Fruit fly (Drosophila melanogaster) whole organism, embryonic: Measurements from ENCODE around the gene CecA1.

Source experiments
- Awh ChIP-seq: fragments of 200-800 bp; sonication (Bioruptor generic); IDR thresholded peaks from 2 replicates; pipeline ENCODE4, ENCODE4 v1.3.6; 2022; ENCODE audit warnings: missing biosample characterization, missing genetic modification characterization
- CG1024 ChIP-seq: fragments of 200-800 bp; sonication (Bioruptor generic); IDR thresholded peaks from 2 replicates; pipeline ENCODE4 v1.3.6; 2022; ENCODE audit warnings: missing biosample characterization, missing genetic modification characterization
- CG11504 ChIP-seq: fragments of 200-800 bp; sonication (Bioruptor generic); optimal IDR thresholded peaks from 3 replicates; lab custom pipeline; 2019; ENCODE audit warnings: missing biosample characterization, mild to moderate bottlenecking, missing genetic modification characterization, moderate library complexity
- CG12219 ChIP-seq: fragments of 200-800 bp; sonication (Bioruptor generic); optimal IDR thresholded peaks from 3 replicates; lab custom pipeline; 2018; ENCODE audit warnings: missing biosample characterization, mild to moderate bottlenecking, missing genetic modification characterization
- CG12391 ChIP-seq: fragments of 200-800 bp; sonication (Bioruptor generic); optimal IDR thresholded peaks from 3 replicates; lab custom pipeline; 2018; ENCODE audit warnings: missing biosample characterization, mild to moderate bottlenecking, missing genetic modification characterization, moderate library complexity
- CG14050 ChIP-seq: fragments of 200-800 bp; sonication (Bioruptor generic); IDR thresholded peaks from 3 replicates; pipeline ENCODE4 v1.3.6; 2022; ENCODE audit warnings: missing biosample characterization, missing genetic modification characterization
- CG14710 ChIP-seq: fragments of 200-800 bp; sonication (Bioruptor generic); optimal IDR thresholded peaks from 3 replicates; lab custom pipeline; 2019; ENCODE audit warnings: missing biosample characterization, mild to moderate bottlenecking, missing genetic modification characterization, moderate library complexity
- CG1603 ChIP-seq: fragments of 200-800 bp; sonication (Bioruptor generic); optimal IDR thresholded peaks from 2 replicates; lab custom pipeline; 2019; ENCODE audit warnings: missing biosample characterization, mild to moderate bottlenecking, missing genetic modification characterization, moderate library complexity
- CG17568 ChIP-seq: fragments of 200-800 bp; sonication (Bioruptor generic); optimal IDR thresholded peaks from 2 replicates; lab custom pipeline; 2018; ENCODE audit warnings: missing biosample characterization, mild to moderate bottlenecking, missing genetic modification characterization, moderate library complexity
- CG2712 ChIP-seq: fragments of 200-800 bp; optimal IDR thresholded peaks from 3 replicates; lab custom pipeline; 2019; ENCODE audit warnings: missing biosample characterization, mild to moderate bottlenecking, missing genetic modification characterization, moderate library complexity
- CG2875 ChIP-seq: fragments of 200-800 bp; sonication (Bioruptor generic); optimal IDR thresholded peaks from 2 replicates; lab custom pipeline; 2017; ENCODE audit warnings: missing biosample characterization, mild to moderate bottlenecking, missing genetic modification characterization, missing genetic modification reagents
- CG31365 ChIP-seq: fragments of 200-800 bp; sonication (Bioruptor generic); optimal IDR thresholded peaks from 2 replicates; lab custom pipeline; 2018; ENCODE audit warnings: missing biosample characterization, mild to moderate bottlenecking, missing genetic modification characterization
- CG33557 ChIP-seq: fragments of 200-800 bp; sonication (Bioruptor generic); optimal IDR thresholded peaks from 2 replicates; lab custom pipeline; 2019; ENCODE audit warnings: missing biosample characterization, mild to moderate bottlenecking, missing genetic modification characterization, moderate library complexity
- CG6254 ChIP-seq: fragments of 200-800 bp; sonication (Bioruptor generic); optimal IDR thresholded peaks from 3 replicates; lab custom pipeline; 2017; ENCODE audit warnings: mild to moderate bottlenecking, missing biosample characterization, missing genetic modification reagents, missing genetic modification characterization
- CG6689 ChIP-seq: fragments of 200-800 bp; sonication (Bioruptor generic); IDR thresholded peaks from 2 replicates; pipeline ENCODE4 v1.3.6; 2022; ENCODE audit warnings: missing biosample characterization, missing genetic modification characterization
- Drgx ChIP-seq: fragments of 200-800 bp; sonication (Bioruptor generic); IDR thresholded peaks from 2 replicates; pipeline ENCODE4 v1.3.6; 2022; ENCODE audit warnings: missing biosample characterization, missing genetic modification characterization
- HLH4C ChIP-seq: fragments of 200-800 bp; sonication (Bioruptor generic); IDR thresholded peaks from 3 replicates; pipeline ENCODE4 v1.3.6; 2022; ENCODE audit warnings: missing biosample characterization, missing genetic modification characterization; ENCODE audit not compliant: partially characterized antibody
- HLH54F ChIP-seq: fragments of 200-800 bp; sonication (Bioruptor generic); optimal IDR thresholded peaks from 3 replicates; lab custom pipeline; 2016; ENCODE audit warnings: missing biosample characterization, missing genetic modification characterization
- Rx ChIP-seq: fragments of 200-800 bp; sonication (Bioruptor generic); IDR thresholded peaks from 2 replicates; pipeline ENCODE4 v1.3.6; 2022; ENCODE audit warnings: missing biosample characterization, missing genetic modification characterization
- Scr ChIP-seq: fragments of 200-800 bp; sonication (Bioruptor generic); IDR thresholded peaks from 2 replicates; pipeline ENCODE4 v1.3.6; 2022; ENCODE audit warnings: missing biosample characterization, missing genetic modification characterization; ENCODE audit not compliant: partially characterized antibody
- Xrp1 ChIP-seq: fragments of 200-800 bp; sonication (Bioruptor generic); IDR thresholded peaks from 2 replicates; pipeline ENCODE4 v1.3.6; 2022; ENCODE audit warnings: missing biosample characterization, missing genetic modification characterization
- ara ChIP-seq: fragments of 200-800 bp; sonication (Bioruptor generic); IDR thresholded peaks from 2 replicates; pipeline ENCODE4 v1.3.6; 2022; ENCODE audit warnings: missing biosample characterization, missing genetic modification characterization
- bowl ChIP-seq: fragments of 200-800 bp; sonication (Bioruptor generic); IDR thresholded peaks from 2 replicates; pipeline ENCODE4 v1.3.6; 2022; ENCODE audit warnings: missing biosample characterization, missing genetic modification characterization
- bsh ChIP-seq, 2 experiments: fragments of 200-800 bp; sonication (Bioruptor generic); optimal IDR thresholded peaks; 2 replicates each; lab custom pipeline; 2017 to 2018; ENCODE audit warnings: mild to moderate bottlenecking in 2 of 2, missing biosample characterization in 2 of 2, missing genetic modification characterization in 2 of 2, moderate library complexity in 1 of 2
- ci ChIP-seq: fragments of 200-800 bp; sonication (Bioruptor generic); IDR thresholded peaks from 3 replicates; pipeline ENCODE4 v1.3.6; 2022; ENCODE audit warnings: missing biosample characterization, missing genetic modification characterization
- corto ChIP-seq: fragments of 200-800 bp; sonication (Bioruptor generic); optimal IDR thresholded peaks from 2 replicates; lab custom pipeline; 2016; ENCODE audit warnings: missing biosample characterization, mild to moderate bottlenecking, missing genetic modification characterization, moderate library complexity
- crp ChIP-seq, 2 experiments: fragments of 200-800 bp; sonication (Bioruptor generic); optimal IDR thresholded peaks; 2 replicates in 1 of 2; 3 replicates in 1 of 2; lab custom pipeline; 2017; ENCODE audit warnings: missing biosample characterization in 2 of 2, missing genetic modification characterization in 2 of 2, mild to moderate bottlenecking in 1 of 2, moderate library complexity in 1 of 2
- dmrt11E ChIP-seq: fragments of 200-800 bp; sonication (Bioruptor generic); optimal IDR thresholded peaks from 3 replicates; lab custom pipeline; 2018; ENCODE audit warnings: missing biosample characterization, mild to moderate bottlenecking, missing genetic modification characterization, moderate library complexity
- eve ChIP-seq, 2 experiments: fragments of >200 bp; optimal IDR thresholded peaks; 2 replicates each; lab custom pipeline; 2017; ENCODE audit warnings: missing biosample characterization in 2 of 2, missing genetic modification characterization in 2 of 2
- gem ChIP-seq: fragments of 200-800 bp; sonication (Bioruptor generic); optimal IDR thresholded peaks from 2 replicates; lab custom pipeline; 2019; ENCODE audit warnings: missing biosample characterization, mild to moderate bottlenecking, missing genetic modification characterization, moderate library complexity
- gsb-n ChIP-seq: fragments of 200-800 bp; sonication (Bioruptor generic); optimal IDR thresholded peaks from 3 replicates; lab custom pipeline; 2018; ENCODE audit warnings: missing biosample characterization, mild to moderate bottlenecking, missing genetic modification characterization
- gt ChIP-seq: fragments of 200-800 bp; sonication (Bioruptor generic); IDR thresholded peaks from 2 replicates; pipeline ENCODE4 v1.3.6; 2022; ENCODE audit warnings: missing biosample characterization, missing genetic modification characterization
- h ChIP-seq: fragments of >200 bp; optimal IDR thresholded peaks from 2 replicates; lab custom pipeline; 2017
- hb ChIP-seq: fragments of 200-800 bp; sonication (Bioruptor generic); IDR thresholded peaks from 3 replicates; pipeline ENCODE4 v1.3.6; 2022; ENCODE audit warnings: missing biosample characterization, missing genetic modification characterization; ENCODE audit not compliant: partially characterized antibody
- lbe ChIP-seq: fragments of 200-800 bp; sonication (Bioruptor generic); optimal IDR thresholded peaks from 2 replicates; lab custom pipeline; 2016; ENCODE audit warnings: missing biosample characterization, mild to moderate bottlenecking, missing genetic modification characterization
- lola ChIP-seq, 3 experiments: fragments of >200 bp in 2 of 3; fragments of 200-800 bp in 1 of 3; sonication (Bioruptor generic) in 1 of 3; optimal IDR thresholded peaks; 2 replicates each; lab custom pipeline; 2017 to 2019; ENCODE audit warnings: missing biosample characterization in 3 of 3, missing genetic modification characterization in 3 of 3, mild to moderate bottlenecking in 1 of 3, moderate library complexity in 1 of 3
- nom ChIP-seq: fragments of 200-800 bp; sonication (Bioruptor generic); optimal IDR thresholded peaks from 2 replicates; lab custom pipeline; 2017; ENCODE audit warnings: missing biosample characterization, missing genetic modification characterization, mild to moderate bottlenecking, moderate library complexity, missing genetic modification reagents
- odd ChIP-seq: fragments of 200-800 bp; sonication (Bioruptor generic); optimal IDR thresholded peaks from 2 replicates; lab custom pipeline; 2017; ENCODE audit warnings: missing biosample characterization, mild to moderate bottlenecking, missing genetic modification characterization
- prd ChIP-seq, 3 experiments: fragments of >200 bp in 2 of 3; fragments of 200-800 bp in 1 of 3; sonication (Bioruptor generic) in 1 of 3; optimal IDR thresholded peaks in 2 of 3; IDR thresholded peaks in 1 of 3; 2 replicates in 2 of 3; 3 replicates in 1 of 3; pipeline versions ENCODE4 v1.3.6 to Lab custom; 2017 to 2022; ENCODE audit warnings: missing biosample characterization in 1 of 3, missing genetic modification characterization in 1 of 3
- sim ChIP-seq: fragments of 200-800 bp; sonication (Bioruptor generic); IDR thresholded peaks from 2 replicates; pipeline ENCODE4 v1.3.6; 2022; ENCODE audit warnings: missing biosample characterization, missing genetic modification characterization
- stwl ChIP-seq: fragments of 200-800 bp; sonication (Bioruptor generic); optimal IDR thresholded peaks from 3 replicates; lab custom pipeline; 2018; ENCODE audit warnings: missing biosample characterization, mild to moderate bottlenecking, missing genetic modification characterization, moderate library complexity
- tin ChIP-seq: fragments of 200-800 bp; sonication (Bioruptor generic); optimal IDR thresholded peaks from 3 replicates; lab custom pipeline; 2016; ENCODE audit warnings: missing biosample characterization, missing genetic modification characterization
- ttk ChIP-seq: fragments of 200-800 bp; sonication (Bioruptor generic); IDR thresholded peaks from 2 replicates; pipeline ENCODE4 v2.1.2; 2022; ENCODE audit warnings: missing biosample characterization, missing genetic modification characterization
- unpg ChIP-seq: fragments of 200-800 bp; sonication (Bioruptor generic); optimal IDR thresholded peaks from 3 replicates; lab custom pipeline; 2018; ENCODE audit warnings: missing biosample characterization, mild to moderate bottlenecking, missing genetic modification characterization, moderate library complexity
- vvl ChIP-seq: fragments of 200-800 bp; sonication (Bioruptor generic); IDR thresholded peaks from 2 replicates; pipeline ENCODE4 v1.3.6; 2022; ENCODE audit warnings: missing biosample characterization, missing genetic modification characterization
- zfh2 ChIP-seq: fragments of 200-800 bp; sonication (Bioruptor generic); optimal IDR thresholded peaks from 2 replicates; lab custom pipeline; 2016; ENCODE audit warnings: missing biosample characterization, missing genetic modification characterization

CecA1 gene

dm6 chr3R:30255255-30256121 is 44.8 kb downstream of the CecA1 start:
- TF ChIP-seq bowl (GFP tag; lab: Robert Waterston, UW): no peak
- peak in 1 of 3 experiments; percentile 29 for TF ChIP-seq lola (GFP tag; optimal IDR thresholded peaks at IDR 0.05; lab: Kevin White, UChicago)
- TF ChIP-seq gt: 0 out of 2 replicates have a peak, but pooled peaks have one; percentile 18
- TF ChIP-seq Drgx: peak; percentile 93
- TF ChIP-seq CG31365 (tag; lab: Kevin White, UChicago): no peak
- peak; percentile 18 for TF ChIP-seq CG33557
- peak; percentile 72 for TF ChIP-seq Xrp1
- no peak for TF ChIP-seq HLH54F (GFP tag; lab: Kevin White, UChicago)
- 0 out of 2 replicates have a peak, but pooled peaks have one; percentile 25 for TF ChIP-seq Awh
- no peak for TF ChIP-seq Scr (GFP tag; lab: Robert Waterston, UW)
- TF ChIP-seq crp (GFP tag; optimal IDR thresholded peaks at IDR 0.05; lab: Kevin White, UChicago): no peak
- peak; percentile 63 for TF ChIP-seq CG17568
- 0 out of 2 replicates have a peak, but pooled peaks have one; percentile 9 for TF ChIP-seq ttk (GFP tag; lab: Robert Waterston, UW)
- TF ChIP-seq CG1024: 0 out of 2 replicates have a peak, but pooled peaks have one; percentile 3
- peak; percentile 51 for TF ChIP-seq CG1603 (tag; lab: Kevin White, UChicago)
- TF ChIP-seq tin: no peak
- TF ChIP-seq corto (GFP tag; lab: Kevin White, UChicago): peak; percentile 87
- no peak for TF ChIP-seq CG2875 (GFP tag; lab: Kevin White, UChicago)
- TF ChIP-seq hb: 0 out of 3 replicates have a peak, but pooled peaks have one; percentile 33
- no peak; the same call in 1 of the 2 replicates for TF ChIP-seq Rx (GFP tag; lab: Robert Waterston, UW)
- TF ChIP-seq CG12219 (GFP tag; lab: Kevin White, UChicago): peak; percentile 1
- TF ChIP-seq bsh (GFP tag; optimal IDR thresholded peaks at IDR 0.05; lab: Kevin White, UChicago): peak; percentile 61 to 97
- peak; percentile 30 for TF ChIP-seq gem
- no peak for TF ChIP-seq CG14050
- TF ChIP-seq CG6254 (GFP tag; lab: Kevin White, UChicago): no peak
- peak in 1 of 2 experiments; percentile 24 for TF ChIP-seq eve (GFP tag; optimal IDR thresholded peaks at IDR 0.05; lab: Kevin White, UChicago)
- TF ChIP-seq unpg (GFP tag; lab: Kevin White, UChicago): peak; percentile 21
- peak; percentile 26 for TF ChIP-seq CG14710
- TF ChIP-seq nom (GFP tag; lab: Kevin White, UChicago): peak; percentile 96
- peak; percentile 74; the same call in 1 of the 3 replicates for TF ChIP-seq ci (GFP tag; lab: Robert Waterston, UW)
- TF ChIP-seq sim (GFP tag; lab: Robert Waterston, UW): peak; percentile 43; the same call in 1 of the 2 replicates
- peak; percentile 4 for TF ChIP-seq stwl (tag; lab: Kevin White, UChicago)
- TF ChIP-seq zfh2 (GFP tag; lab: Kevin White, UChicago): no peak
- peak; percentile 95 for TF ChIP-seq lbe (GFP tag; lab: Kevin White, UChicago)
- no peak for TF ChIP-seq prd (optimal IDR thresholded peaks at IDR 0.05; lab: Kevin White, UChicago)
- TF ChIP-seq prd (GFP tag; IDR thresholded peaks at IDR 0.05; lab: Robert Waterston, UW): peak; percentile 53; the same call in 2 of the 3 replicates
- no peak for TF ChIP-seq odd (GFP tag; lab: Kevin White, UChicago)
- peak; percentile 41 for TF ChIP-seq dmrt11E (tag; lab: Kevin White, UChicago)
- peak; percentile 49; the same call in 1 of the 2 replicates for TF ChIP-seq vvl (GFP tag; lab: Robert Waterston, UW)
- peak; percentile 60; the same call in 1 of the 2 replicates for TF ChIP-seq ara (GFP tag; lab: Robert Waterston, UW)
- TF ChIP-seq CG2712 (tag; lab: Kevin White, UChicago): peak; percentile 51
- peak; percentile 1 for TF ChIP-seq CG11504 (tag; lab: Kevin White, UChicago)
- no peak for TF ChIP-seq h (lab: Kevin White, UChicago)
- peak; percentile 3 for TF ChIP-seq gsb-n (tag; lab: Kevin White, UChicago)
- TF ChIP-seq CG6689 (GFP tag; lab: Robert Waterston, UW): peak; percentile 34; the same call in 1 of the 2 replicates
- TF ChIP-seq CG12391: peak; percentile 14
- no peak for TF ChIP-seq HLH4C (GFP tag; lab: Robert Waterston, UW)
